Fruit fly (Drosophila melanogaster): ENCODE measurements around the gene Snap24.

Snap24 gene

dm6 chr3R:9771519-9771972 lies 8.6 kb upstream of the Snap24 start, which contains the start of gene CG9471 (continued):
- TF ChIP-seq bowl (GFP tag; IDR thresholded peaks at IDR 0.05) (peak; percentile 85), Gsc (GFP tag; IDR thresholded peaks at IDR 0.05) (peak; percentile 70), NC2α (GFP tag; optimal IDR thresholded peaks at IDR 0.05) (peak; percentile 76), run (tag; optimal IDR thresholded peaks at IDR 0.05) (peak; percentile 75), CG3726 (GFP tag; IDR thresholded peaks at IDR 0.05) (peak; percentile 85; the same call in 2 of the 3 replicates), CG4707 (GFP tag; optimal IDR thresholded peaks at IDR 0.05) (peak; percentile 73), slou (GFP tag; optimal IDR thresholded peaks at IDR 0.05) (peak; percentile 91), aop (GFP tag; IDR thresholded peaks at IDR 0.05) (peak; percentile 80), mam (GFP tag; optimal IDR thresholded peaks at IDR 0.05) (peak; percentile 95), wdn (GFP tag; IDR thresholded peaks at IDR 0.05) (peak; percentile 89), ken (GFP tag; IDR thresholded peaks at IDR 0.05) (peak; percentile 77), CG3847 (GFP tag; IDR thresholded peaks at IDR 0.05) (peak; percentile 89), eyg (GFP tag; optimal IDR thresholded peaks at IDR 0.05) (peak; percentile 86), D19A (tag; optimal IDR thresholded peaks at IDR 0.05) (peak; percentile 87), ro (GFP tag; IDR thresholded peaks at IDR 0.05) (peak; percentile 74), CG10321 (GFP tag; IDR thresholded peaks at IDR 0.05) (peak; percentile 67), jumu (GFP tag; optimal IDR thresholded peaks at IDR 0.05) (peak; percentile 86), CG12769 (tag; optimal IDR thresholded peaks at IDR 0.05) (peak; percentile 92), CG15601 (tag; optimal IDR thresholded peaks at IDR 0.05) (peak; percentile 87), CG12391 (tag; optimal IDR thresholded peaks at IDR 0.05) (peak; percentile 94), CG18599 (GFP tag; optimal IDR thresholded peaks at IDR 0.05) (peak; percentile 94), seq (GFP tag; IDR thresholded peaks at IDR 0.05) (peak; percentile 92), Bgb (GFP tag; IDR thresholded peaks at IDR 0.05; ENCODE audit: partially characterized antibody) (peak; percentile 15; the same call in 1 of the 2 replicates), Hand (GFP tag; optimal IDR thresholded peaks at IDR 0.05) (peak; percentile 93), CG7556 (GFP tag; optimal IDR thresholded peaks at IDR 0.05) (peak; percentile 90), eve (GFP tag; optimal IDR thresholded peaks at IDR 0.05) (no peak), bcd (GFP tag; optimal IDR thresholded peaks at IDR 0.05) (peak; percentile 87), CHES-1-like (GFP tag; optimal IDR thresholded peaks at IDR 0.05) (peak; percentile 84), CG15011 (GFP tag; optimal IDR thresholded peaks at IDR 0.05) (peak; percentile 86), Hmx (GFP tag; optimal IDR thresholded peaks at IDR 0.05) (peak; percentile 88), CG8478 (optimal IDR thresholded peaks at IDR 0.05) (no peak), CG15269 (tag; optimal IDR thresholded peaks at IDR 0.05) (peak; percentile 95), CG5180 (GFP tag; optimal IDR thresholded peaks at IDR 0.05) (peak; percentile 70), Usf (GFP tag; optimal IDR thresholded peaks at IDR 0.05) (peak; percentile 73), Mes4 (GFP tag; optimal IDR thresholded peaks at IDR 0.05) (peak; percentile 83), sr (GFP tag; IDR thresholded peaks at IDR 0.05) (peak; percentile 48; the same call in 1 of the 3 replicates), NC2β (GFP tag; optimal IDR thresholded peaks at IDR 0.05) (peak; percentile 89), CG4424 (GFP tag; optimal IDR thresholded peaks at IDR 0.05) (peak; percentile 91), CG17186 (GFP tag; optimal IDR thresholded peaks at IDR 0.05) (peak; percentile 16), CG4404 (GFP tag; IDR thresholded peaks at IDR 0.05) (peak; percentile 79), nerfin-2 (GFP tag; IDR thresholded peaks at IDR 0.05; ENCODE audit: partially characterized antibody) (no peak), CG10979 (tag; optimal IDR thresholded peaks at IDR 0.05) (peak; percentile 86), tx (GFP tag; optimal IDR thresholded peaks at IDR 0.05) (peak; percentile 88), CG34376 (GFP tag; optimal IDR thresholded peaks at IDR 0.05) (peak; percentile 87), CG9932 (GFP tag; IDR thresholded peaks at IDR 0.05) (peak; percentile 93), Adf1 (GFP tag; IDR thresholded peaks at IDR 0.05) (peak; percentile 71), CG9876 (GFP tag; optimal IDR thresholded peaks at IDR 0.05) (peak; percentile 79), az2 (GFP tag; optimal IDR thresholded peaks at IDR 0.05) (peak; percentile 93), hth (optimal IDR thresholded peaks at IDR 0.05) (no peak), CG15514 (GFP tag; optimal IDR thresholded peaks at IDR 0.05) (peak; percentile 87), lab (GFP tag; optimal IDR thresholded peaks at IDR 0.05) (peak; percentile 96)

Measured in whole organism, embryonic.